Fruit fly (Drosophila melanogaster): ENCODE results near the gene dyl.
A peak's percentile ranks its signal among the peaks of the same experiment; 100 is the strongest.

Gene dyl

dm6 chr3L:4318677-4319580 is 11.4 kb upstream of the dyl start, which contains the start of gene PMP34:
TSS of gene PMP34 (plus strand) at chr3L:4318755.
- peak; percentile 27 for TF ChIP-seq CG17801 (GFP tag; optimal IDR thresholded peaks at IDR 0.05; ENCODE audit: partially characterized antibody)

DNA sequence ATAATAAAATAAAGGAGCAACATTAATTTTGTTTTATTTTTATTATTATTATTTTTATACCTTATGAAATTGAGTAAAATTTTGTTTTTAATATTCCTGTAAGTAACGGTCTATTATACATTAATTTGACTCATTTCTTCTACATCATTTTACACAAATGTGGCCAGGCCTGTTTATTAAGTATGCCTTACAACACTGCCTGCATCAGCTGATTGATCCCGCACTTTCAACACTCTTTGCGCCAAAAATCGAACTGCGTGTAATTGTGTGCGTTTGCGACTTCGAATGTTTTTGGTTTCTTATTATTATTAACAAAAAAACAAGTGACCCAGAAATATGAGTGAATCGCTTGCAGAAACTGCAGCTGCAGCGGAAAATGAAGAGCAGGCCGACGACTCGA is 5.8 kb upstream of the dyl start, which contains the start of gene Claspin:
Claspin (plus strand) TSS at position 185 of the 400 bp plus-strand sequence.
- no peak for TF ChIP-seq CG17801 (GFP tag; optimal IDR thresholded peaks at IDR 0.05; ENCODE audit: partially characterized antibody)

DNA sequence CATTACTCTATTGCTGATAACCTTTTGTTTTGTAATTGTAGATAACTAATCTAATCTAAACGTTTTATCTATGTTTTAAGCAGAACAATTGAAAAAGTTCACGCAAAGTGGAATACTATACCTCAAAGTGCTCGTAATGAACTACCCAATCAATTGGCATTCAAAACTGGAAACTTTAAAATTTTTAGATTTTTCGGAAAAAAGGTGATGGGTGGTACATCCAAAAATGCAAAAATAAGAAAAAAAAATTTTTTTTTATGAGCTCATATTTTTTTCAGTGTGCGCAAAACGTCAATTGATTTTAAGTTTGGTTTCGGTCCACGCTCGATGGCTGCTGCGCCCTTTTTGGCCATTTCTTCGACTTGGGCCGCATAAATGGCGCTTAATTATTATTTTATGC is 3.1 kb upstream of the dyl start:
- TF ChIP-seq CG17801 (GFP tag; optimal IDR thresholded peaks at IDR 0.05; ENCODE audit: partially characterized antibody): no peak

DNA sequence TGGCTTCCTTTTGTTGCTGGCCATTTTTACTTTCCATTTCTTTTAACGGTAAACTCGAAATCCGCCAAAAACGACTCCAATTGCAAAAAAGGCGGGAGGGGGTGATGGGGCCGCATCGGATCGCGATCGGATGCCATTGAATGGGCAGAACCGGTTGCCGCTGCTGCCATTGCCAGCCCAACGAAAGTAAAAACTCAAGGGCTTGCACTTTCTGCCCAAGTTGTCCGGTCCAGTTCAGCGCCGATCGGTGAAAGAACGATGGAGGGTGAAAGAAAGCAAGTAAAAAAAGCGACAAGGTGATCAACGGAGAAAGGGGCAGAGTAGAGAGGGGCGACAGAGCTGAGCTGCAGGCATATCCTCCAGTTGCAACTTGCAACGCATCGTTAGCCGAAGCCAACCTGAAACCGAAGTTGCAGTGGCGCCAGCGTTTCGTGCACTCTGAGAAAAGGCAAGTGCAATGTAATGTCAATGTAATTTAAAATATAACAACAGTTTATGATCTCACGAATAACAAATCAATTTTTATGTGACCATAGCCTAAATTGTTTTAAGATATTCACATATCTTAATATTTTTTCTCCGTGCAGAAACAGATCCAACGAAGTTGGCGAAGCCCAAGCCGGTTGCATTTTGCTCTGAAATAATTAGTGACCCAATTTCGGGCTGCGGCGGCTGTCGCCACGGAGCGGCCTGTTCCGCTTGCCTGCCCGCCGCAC is 3.1 kb downstream of the dyl start:
- TF ChIP-seq CG17801 (GFP tag; optimal IDR thresholded peaks at IDR 0.05; ENCODE audit: partially characterized antibody): no peak

dm6 chr3L:4302088-4302487 is 5.4 kb downstream of the dyl start:
- no peak for TF ChIP-seq CG17801 (GFP tag; optimal IDR thresholded peaks at IDR 0.05; ENCODE audit: partially characterized antibody)

DNA sequence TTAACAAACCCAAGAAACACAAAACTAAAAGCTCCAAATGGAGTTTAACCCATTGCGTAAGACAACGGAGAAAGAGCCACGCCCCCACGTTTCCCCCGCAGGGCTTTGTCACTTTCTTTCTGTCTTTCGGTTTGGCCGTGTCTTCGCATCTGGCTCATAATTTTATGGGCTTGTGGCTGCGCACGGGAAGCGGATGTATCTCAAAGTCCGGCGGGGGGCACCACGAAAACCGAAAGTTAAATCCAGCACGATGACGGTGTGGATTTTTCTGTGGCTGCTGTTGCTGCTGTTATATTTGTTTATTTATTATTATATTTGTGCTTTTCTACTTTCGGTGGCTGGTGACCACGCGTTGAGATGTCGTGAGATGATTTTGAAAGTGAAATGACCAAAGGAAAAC is 10.8 kb downstream of the dyl start:
- no peak for TF ChIP-seq CG17801 (GFP tag; optimal IDR thresholded peaks at IDR 0.05; ENCODE audit: partially characterized antibody)

- TF ChIP-seq CG17801 (GFP tag; optimal IDR thresholded peaks at IDR 0.05; ENCODE audit: partially characterized antibody): peak; percentile 20
Measured at dm6 chr3L:4293711-4294110, 13.8 kb downstream of the dyl start.

DNA sequence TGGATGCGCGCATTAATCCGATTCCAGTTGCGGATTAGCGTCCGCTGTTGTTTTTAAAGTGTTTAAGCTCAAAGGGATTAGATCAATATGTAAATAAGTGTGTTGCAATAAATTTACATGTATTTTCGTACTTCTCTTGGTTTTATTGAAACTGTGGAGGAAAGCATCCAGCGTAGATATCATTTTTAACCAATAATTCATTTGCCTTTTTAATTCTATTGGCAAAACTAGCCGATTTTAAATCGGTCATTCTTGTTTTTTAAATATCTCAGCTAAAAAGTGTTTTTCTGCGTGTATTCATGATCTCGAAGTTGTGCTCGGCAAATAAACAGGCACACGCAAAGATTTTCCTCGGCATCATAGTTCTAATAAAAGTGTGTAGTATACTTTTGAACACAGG is 14.2 kb downstream of the dyl start:
- no peak for TF ChIP-seq CG17801 (GFP tag; optimal IDR thresholded peaks at IDR 0.05; ENCODE audit: partially characterized antibody)

dm6 chr3L:4292120-4292697 is 15.3 kb downstream of the dyl start, which contains the start of the genes CG15012 and Fdx2:
TSS of gene CG15012 (minus strand) at chr3L:4292246.
TSS of gene Fdx2 (plus strand) at chr3L:4292482.
- peak; percentile 64 for TF ChIP-seq CG17801 (GFP tag; optimal IDR thresholded peaks at IDR 0.05; ENCODE audit: partially characterized antibody)

- TF ChIP-seq CG17801 (GFP tag; optimal IDR thresholded peaks at IDR 0.05; ENCODE audit: partially characterized antibody): peak; percentile 16
Measured at dm6 chr3L:4288591-4289056, 18.9 kb downstream of the dyl start, which contains the start of gene Hexo1. TSS of gene Hexo1 (plus strand) at chr3L:4288641.

- no peak for TF ChIP-seq CG17801 (GFP tag; optimal IDR thresholded peaks at IDR 0.05; ENCODE audit: partially characterized antibody)
Measured at dm6 chr3L:4286784-4287183, 20.7 kb downstream of the dyl start, which contains the start of gene TfIIEbeta. TSS of gene TfIIEbeta (plus strand) at chr3L:4287038.

DNA sequence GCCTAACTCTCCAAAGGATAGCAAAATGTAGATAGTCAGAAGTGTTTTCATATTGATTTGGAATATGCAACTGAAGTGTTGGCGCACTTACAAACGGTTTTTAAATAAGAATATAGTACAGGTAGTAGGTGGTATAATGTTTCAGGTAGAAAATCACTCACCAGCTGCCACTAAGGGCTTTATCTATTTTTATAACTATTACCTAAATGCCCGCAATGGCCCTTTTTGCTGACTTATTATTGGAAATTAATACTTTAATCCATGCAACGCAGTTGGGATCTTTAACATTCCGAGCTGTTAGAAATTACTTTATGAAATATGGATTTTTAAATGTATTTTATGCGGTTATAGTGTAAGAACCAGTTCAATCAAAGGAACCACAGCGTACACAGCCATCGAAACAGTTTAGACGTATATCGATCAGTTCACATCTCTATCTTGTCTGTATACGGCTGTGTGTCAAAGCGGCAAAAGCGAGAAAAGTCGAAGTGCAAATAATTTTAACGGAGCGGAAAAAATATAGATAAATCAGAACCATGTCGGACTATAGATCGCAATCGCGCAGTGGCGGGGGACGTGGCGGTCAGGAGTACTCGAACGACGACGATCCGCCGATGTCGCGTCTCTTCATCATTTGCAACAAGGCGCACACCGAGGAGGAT is 24.0 kb downstream of the dyl start, which contains the start of the genes srw and CG1316:
srw (minus strand) TSS at position 51 of the 662 bp plus-strand sequence.
CG1316 (plus strand) TSS at position 424 of the 662 bp plus-strand sequence.
- peak; percentile 47 for TF ChIP-seq CG17801 (GFP tag; optimal IDR thresholded peaks at IDR 0.05; ENCODE audit: partially characterized antibody)

dm6 chr3L:4282627-4283026 is 24.9 kb downstream of the dyl start, which contains the start of gene CG11583:
TSS of gene CG11583 (minus strand) at chr3L:4282817.
- peak; percentile 60 for TF ChIP-seq CG17801 (GFP tag; optimal IDR thresholded peaks at IDR 0.05; ENCODE audit: partially characterized antibody)

- no peak for TF ChIP-seq CG17801 (GFP tag; optimal IDR thresholded peaks at IDR 0.05; ENCODE audit: partially characterized antibody)
Measured at dm6 chr3L:4277796-4278195, 29.7 kb downstream of the dyl start, which contains the start of gene Ctl1. TSS of gene Ctl1 (plus strand) at chr3L:4277962.
